Fruit fly (Drosophila melanogaster): ENCODE data around the gene CLIP-190.

Gene CLIP-190

dm6 chr2L:17378767-17379301 lies 5.7 kb upstream of the CLIP-190 start (continued):
- TF ChIP-seq hbn (GFP tag; IDR thresholded peaks at IDR 0.05; ENCODE audit: partially characterized antibody) (no peak), Rfx (GFP tag; IDR thresholded peaks at IDR 0.05) (peak; percentile 94), Dip3 (GFP tag; optimal IDR thresholded peaks at IDR 0.05) (peak; percentile 83), CG17912 (GFP tag; optimal IDR thresholded peaks at IDR 0.05) (peak; percentile 86), Dip2 (GFP tag; IDR thresholded peaks at IDR 0.05) (peak; percentile 26; the same call in 1 of the 2 replicates), CG9876 (GFP tag; optimal IDR thresholded peaks at IDR 0.05) (peak; percentile 82), gsb-n (tag; optimal IDR thresholded peaks at IDR 0.05) (peak; percentile 94), Dek (tag; optimal IDR thresholded peaks at IDR 0.05) (peak; percentile 93), CG30403 (GFP tag; optimal IDR thresholded peaks at IDR 0.05) (peak; percentile 94), Chrac-16 (GFP tag; optimal IDR thresholded peaks at IDR 0.05) (peak; percentile 95), CG12299 (tag; optimal IDR thresholded peaks at IDR 0.05) (peak; percentile 90), CG17361 (GFP tag; IDR thresholded peaks at IDR 0.05) (peak; percentile 98), nau (GFP tag; optimal IDR thresholded peaks at IDR 0.05) (peak; percentile 99), nerfin-2 (GFP tag; IDR thresholded peaks at IDR 0.05; ENCODE audit: partially characterized antibody) (no peak), zf30C (GFP tag; optimal IDR thresholded peaks at IDR 0.05) (peak; percentile 1), CG32532 (GFP tag; IDR thresholded peaks at IDR 0.05) (peak; percentile 94), Hr39 (optimal IDR thresholded peaks at IDR 0.05) (no peak), vnd (GFP tag; IDR thresholded peaks at IDR 0.05; ENCODE audit: partially characterized antibody) (no peak), YL-1 (GFP tag; optimal IDR thresholded peaks at IDR 0.05) (peak; percentile 100), Blimp-1 (GFP tag; optimal IDR thresholded peaks at IDR 0.05) (peak; percentile 95), sc (optimal IDR thresholded peaks at IDR 0.05) (no peak), sc (GFP tag; optimal IDR thresholded peaks at IDR 0.05) (peak; percentile 87), CG11456 (GFP tag; IDR thresholded peaks at IDR 0.05) (peak; percentile 90), Hand (GFP tag; optimal IDR thresholded peaks at IDR 0.05) (peak; percentile 80), Dp (GFP tag; optimal IDR thresholded peaks at IDR 0.05) (peak; percentile 3), CG13424 (tag; optimal IDR thresholded peaks at IDR 0.05) (peak; percentile 96), CG1233 (GFP tag; optimal IDR thresholded peaks at IDR 0.05) (peak; percentile 99), usp (GFP tag; optimal IDR thresholded peaks at IDR 0.05) (no peak), CG8944 (GFP tag; optimal IDR thresholded peaks at IDR 0.05) (peak; percentile 90), Aef1 (GFP tag; IDR thresholded peaks at IDR 0.05) (peak; percentile 91), CG18619 (GFP tag; optimal IDR thresholded peaks at IDR 0.05) (peak; percentile 95), Atf3 (GFP tag; optimal IDR thresholded peaks at IDR 0.05) (peak; percentile 83), CG6813 (GFP tag; optimal IDR thresholded peaks at IDR 0.05) (peak; percentile 100), run (tag; optimal IDR thresholded peaks at IDR 0.05) (peak; percentile 90), Dll (GFP tag; IDR thresholded peaks at IDR 0.05; ENCODE audit: partially characterized antibody) (no peak), CG4854 (GFP tag; optimal IDR thresholded peaks at IDR 0.05) (peak; percentile 98), al (GFP tag; IDR thresholded peaks at IDR 0.05) (peak; percentile 86), dmrt99B (tag; optimal IDR thresholded peaks at IDR 0.05) (peak; percentile 95), Doc2 (GFP tag; IDR thresholded peaks at IDR 0.05) (peak; percentile 48; the same call in 1 of the 2 replicates), kah (GFP tag; optimal IDR thresholded peaks at IDR 0.05) (peak; percentile 91), tx (GFP tag; optimal IDR thresholded peaks at IDR 0.05) (peak; percentile 91), CG7786 (GFP tag; optimal IDR thresholded peaks at IDR 0.05) (peak; percentile 91), sr (GFP tag; IDR thresholded peaks at IDR 0.05) (peak; percentile 88), kni (GFP tag; optimal IDR thresholded peaks at IDR 0.05) (peak; percentile 98), Ets97D (GFP tag; optimal IDR thresholded peaks at IDR 0.05) (peak; percentile 90), CG17359 (tag; optimal IDR thresholded peaks at IDR 0.05) (peak; percentile 98), bsh (GFP tag; optimal IDR thresholded peaks at IDR 0.05) (peak; percentile 49 to 97), exex (tag; optimal IDR thresholded peaks at IDR 0.05) (peak; percentile 84), CG34422 (GFP tag; IDR thresholded peaks at IDR 0.05) (peak; percentile 95), Vsx1 (GFP tag; optimal IDR thresholded peaks at IDR 0.05) (peak; percentile 85)
